Worm (Caenorhabditis elegans) whole organism, L4 larva: ENCODE data around the gene calu-1.

Source experiments
- ceh-28 ChIP-seq: fragments of 150-350 bp; optimal IDR thresholded peaks from 2 replicates; lab custom pipeline; 2014; ENCODE audit warnings: missing biosample characterization, missing genetic modification reagents, missing genetic modification characterization
- lin-13 ChIP-seq: fragments of 150-350 bp; optimal IDR thresholded peaks from 2 replicates; lab custom pipeline; 2014; ENCODE audit warnings: missing biosample characterization, missing genetic modification reagents, missing genetic modification characterization
- lin-15B ChIP-seq: fragments of 150-350 bp; sonication (generic microtip); optimal IDR thresholded peaks from 3 replicates; lab custom pipeline; 2014; ENCODE audit warnings: missing biosample characterization, missing genetic modification characterization
- lin-29 ChIP-seq: fragments of 200-800 bp; sonication (Bioruptor generic); IDR thresholded peaks from 2 replicates; pipeline ENCODE4 v1.3.6; 2022; ENCODE audit warnings: missing genetic modification reagents, missing genetic modification characterization, missing compliant biosample characterization
- lsy-2 ChIP-seq, 2 experiments: fragments of 150-350 bp in 1 of 2; sonication (generic microtip) in 1 of 2; optimal IDR thresholded peaks; 2 replicates each; lab custom pipeline; 2014 to 2017; ENCODE audit warnings: missing biosample characterization in 2 of 2, missing genetic modification characterization in 2 of 2
- skn-1 ChIP-seq: fragments of 150-350 bp; optimal IDR thresholded peaks from 2 replicates; lab custom pipeline; 2014; ENCODE audit warnings: missing biosample characterization, missing genetic modification characterization

DNA sequence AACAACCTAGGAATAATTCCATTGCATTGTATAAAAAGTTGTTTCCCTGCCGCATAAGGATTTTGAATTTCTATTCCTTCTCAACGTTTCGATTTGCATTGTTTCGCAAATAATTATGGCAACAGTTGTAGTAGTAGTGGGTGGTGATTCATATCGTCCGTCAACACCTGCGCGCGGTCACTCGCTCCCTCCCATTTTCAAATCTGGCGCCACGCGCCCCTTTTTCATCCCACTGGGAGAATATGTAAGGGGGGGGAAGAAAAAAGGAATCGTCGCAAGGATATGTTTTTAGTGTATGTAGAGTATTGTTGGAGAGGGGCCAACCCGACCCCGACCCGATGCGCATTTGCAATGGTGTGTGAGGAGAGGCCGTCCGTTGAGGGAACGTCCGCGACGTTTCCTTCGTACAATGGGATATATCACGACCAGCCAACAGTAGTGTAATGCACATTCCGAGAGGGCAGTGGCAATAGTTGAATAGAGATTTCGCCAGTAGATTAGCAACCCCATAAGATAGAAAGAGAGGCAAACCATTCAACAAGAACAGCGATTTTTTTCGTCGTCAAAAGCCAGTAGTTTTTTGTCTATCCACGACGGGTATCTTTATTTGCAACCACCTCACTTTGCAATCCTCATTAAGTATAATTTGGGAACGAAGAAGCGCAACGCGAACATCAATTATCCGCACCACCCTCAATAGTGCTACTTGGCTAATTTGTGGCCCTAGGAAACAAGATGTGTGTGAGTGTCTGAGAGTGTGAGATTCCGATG, 9.6 kb downstream of the calu-1 start:
- TF ChIP-seq lin-15B (tag; lab: Kevin White, UChicago) = no peak
- TF ChIP-seq lin-13 (GFP tag; lab: Kevin White, UChicago) = no peak
- no peak for TF ChIP-seq skn-1 (tag; lab: Kevin White, UChicago)
- TF ChIP-seq lsy-2 (tag; optimal IDR thresholded peaks at IDR 0.05; lab: Kevin White, UChicago) = no peak
- no peak for TF ChIP-seq ceh-28 (tag; lab: Kevin White, UChicago)
- TF ChIP-seq lin-29 (GFP tag; lab: Robert Waterston, UW) = no peak
